Worm (Caenorhabditis elegans) whole organism, L3 larva: Measurements from ENCODE around the gene ugt-52.

Experiments
- ZK546.5 ChIP-seq: sonication (generic microtip); optimal IDR thresholded peaks from 2 replicates; lab custom pipeline; 2017; ENCODE audit warnings: missing biosample characterization, missing genetic modification characterization
- ama-1 ChIP-seq: fragments of 150-350 bp; optimal IDR thresholded peaks from 2 replicates; lab custom pipeline; 2018
- ceh-16 ChIP-seq: sonication (generic microtip); optimal IDR thresholded peaks from 2 replicates; lab custom pipeline; 2017; ENCODE audit warnings: missing biosample characterization, missing genetic modification characterization
- ceh-28 ChIP-seq: fragments of 150-350 bp; optimal IDR thresholded peaks from 2 replicates; lab custom pipeline; 2014; ENCODE audit warnings: missing biosample characterization, missing genetic modification reagents, missing genetic modification characterization
- ceh-82 ChIP-seq: fragments of 150-350 bp; optimal IDR thresholded peaks from 2 replicates; lab custom pipeline; 2014; ENCODE audit warnings: missing biosample characterization, missing genetic modification characterization
- ceh-9 ChIP-seq: sonication (generic microtip); optimal IDR thresholded peaks from 2 replicates; lab custom pipeline; 2018; ENCODE audit warnings: missing biosample characterization, missing genetic modification characterization
- egl-5 ChIP-seq: fragments of 150-350 bp; optimal IDR thresholded peaks from 2 replicates; lab custom pipeline; 2017; ENCODE audit warnings: missing biosample characterization, missing genetic modification reagents, missing genetic modification characterization, inconsistent platforms
- elt-3 ChIP-seq, 3 experiments: fragments of 150-350 bp in 1 of 3; sonication (generic microtip) in 2 of 3; optimal IDR thresholded peaks; 2 replicates in 2 of 3; 4 replicates in 1 of 3; lab custom pipeline; 2014 to 2017; ENCODE audit warnings: missing biosample characterization in 3 of 3, missing genetic modification characterization in 3 of 3
- eor-1 ChIP-seq, 2 experiments: fragments of 150-350 bp; optimal IDR thresholded peaks; 2 replicates each; lab custom pipeline; 2014 to 2018; ENCODE audit warnings: missing biosample characterization in 2 of 2, missing genetic modification characterization in 2 of 2
- fkh-10 ChIP-seq: sonication (generic microtip); optimal IDR thresholded peaks from 2 replicates; lab custom pipeline; 2017; ENCODE audit warnings: missing biosample characterization, missing genetic modification reagents, missing genetic modification characterization
- hmg-11 ChIP-seq: sonication (generic microtip); optimal IDR thresholded peaks from 2 replicates; lab custom pipeline; 2016; ENCODE audit warnings: missing genetic modification characterization, missing compliant biosample characterization
- lin-15B ChIP-seq: fragments of 150-350 bp; optimal IDR thresholded peaks from 2 replicates; lab custom pipeline; 2014; ENCODE audit warnings: missing biosample characterization, missing genetic modification characterization
- lin-39 ChIP-seq: fragments of 150-350 bp; optimal IDR thresholded peaks from 2 replicates; lab custom pipeline; 2018; ENCODE audit warnings: missing biosample characterization, missing genetic modification reagents, missing genetic modification characterization
- mdl-1 ChIP-seq: fragments of 150-350 bp; optimal IDR thresholded peaks from 2 replicates; lab custom pipeline; 2014; ENCODE audit warnings: missing biosample characterization, missing genetic modification characterization
- mml-1 ChIP-seq: fragments of 150-350 bp; sonication (generic microtip); optimal IDR thresholded peaks from 3 replicates; lab custom pipeline; 2014; ENCODE audit warnings: missing biosample characterization, missing genetic modification characterization
- nhr-23 ChIP-seq: fragments of 150-350 bp; optimal IDR thresholded peaks from 2 replicates; lab custom pipeline; 2014; ENCODE audit warnings: missing biosample characterization, missing genetic modification reagents, missing genetic modification characterization
- nhr-237 ChIP-seq: fragments of 150-350 bp; optimal IDR thresholded peaks from 2 replicates; lab custom pipeline; 2014; ENCODE audit warnings: missing biosample characterization, missing genetic modification characterization
- nhr-25 ChIP-seq: sonication (generic microtip); optimal IDR thresholded peaks from 2 replicates; lab custom pipeline; 2017; ENCODE audit warnings: missing biosample characterization, missing genetic modification characterization
- nhr-43 ChIP-seq: sonication (generic microtip); optimal IDR thresholded peaks from 2 replicates; lab custom pipeline; 2016; ENCODE audit warnings: mild to moderate bottlenecking, missing genetic modification characterization, missing compliant biosample characterization; ENCODE audit not compliant: poor library complexity, severe bottlenecking
- nhr-76 ChIP-seq: fragments of 150-350 bp; sonication (generic microtip); optimal IDR thresholded peaks from 5 replicates; lab custom pipeline; 2014; ENCODE audit warnings: missing biosample characterization, missing genetic modification characterization
- skn-1 ChIP-seq: fragments of 150-350 bp; optimal IDR thresholded peaks from 2 replicates; lab custom pipeline; 2014; ENCODE audit warnings: missing biosample characterization, missing genetic modification characterization
- unc-39 ChIP-seq: sonication (generic microtip); optimal IDR thresholded peaks from 4 replicates; lab custom pipeline; 2017; ENCODE audit warnings: missing biosample characterization, missing genetic modification characterization
- unc-62 ChIP-seq: fragments of 150-350 bp; sonication (generic microtip); optimal IDR thresholded peaks from 4 replicates; lab custom pipeline; 2014; ENCODE audit warnings: missing biosample characterization, missing genetic modification reagents, missing genetic modification characterization
- zag-1 ChIP-seq: fragments of 150-350 bp; optimal IDR thresholded peaks from 2 replicates; lab custom pipeline; 2014; ENCODE audit warnings: missing biosample characterization, missing genetic modification characterization
- ztf-11 ChIP-seq: fragments of 150-350 bp; optimal IDR thresholded peaks from 2 replicates; lab custom pipeline; 2014; ENCODE audit warnings: missing biosample characterization, missing genetic modification characterization
- ztf-4 ChIP-seq: fragments of 150-350 bp; optimal IDR thresholded peaks from 2 replicates; lab custom pipeline; 2014; ENCODE audit warnings: missing biosample characterization, missing genetic modification characterization

Gene ugt-52

DNA sequence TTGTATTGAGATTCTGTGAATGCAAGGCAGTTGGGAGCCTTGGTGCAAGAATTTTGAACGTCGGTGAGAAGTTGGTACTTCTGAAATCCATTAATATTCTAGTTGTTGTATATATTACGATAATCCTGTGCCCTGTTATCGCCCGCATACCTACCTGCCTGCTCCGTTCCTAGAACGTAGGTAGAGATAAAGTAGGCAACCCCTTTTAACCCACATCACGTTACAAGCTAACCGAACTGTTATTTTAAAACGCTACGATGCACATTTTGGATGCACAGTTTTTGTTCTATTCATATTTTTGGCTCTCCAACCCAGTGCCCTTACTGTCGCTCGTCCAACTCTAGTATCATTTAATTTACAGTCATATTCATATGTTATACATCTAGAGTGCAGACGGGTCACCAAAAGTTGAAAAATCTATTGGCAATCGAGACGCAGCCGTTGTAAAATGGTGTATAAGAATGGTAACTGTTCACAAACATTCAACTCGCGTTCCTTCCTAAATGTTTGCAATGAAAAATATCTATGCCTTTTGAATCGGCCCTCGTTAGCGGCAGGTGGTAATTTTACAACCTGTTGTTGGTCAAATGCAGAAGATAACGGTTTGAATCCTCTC is 24.1 kb upstream of the ugt-52 start:
- no peak for TF ChIP-seq nhr-76
- TF ChIP-seq ceh-16 (tag; lab: Kevin White, UChicago) = no peak
- no peak for TF ChIP-seq skn-1 (tag; lab: Kevin White, UChicago)
- TF ChIP-seq, all 47 proteins: peak for 0

DNA sequence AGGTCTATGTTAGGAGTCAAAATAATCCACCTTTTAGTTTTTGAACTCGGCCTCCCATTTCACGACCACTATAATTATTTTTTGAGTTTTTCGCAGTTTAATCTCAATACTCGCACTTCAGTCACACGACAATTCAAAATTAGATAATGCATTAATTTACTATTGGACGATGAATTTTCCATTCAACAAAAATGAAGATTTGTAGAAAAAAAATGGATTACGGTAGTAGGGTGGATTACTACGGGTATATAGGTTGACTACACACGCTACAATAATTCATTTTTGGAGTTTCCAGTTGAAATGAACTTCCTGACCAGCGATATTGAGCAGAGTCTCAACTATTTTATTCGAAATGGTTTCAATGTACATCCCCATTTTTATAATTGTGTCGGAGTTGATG is 22.2 kb upstream of the ugt-52 start, which contains the start of gene srt-23:
Gene srt-23, plus strand, starts transcription at position 301 of the 400 bp plus-strand sequence.
- TF ChIP-seq eor-1 (tag; optimal IDR thresholded peaks at IDR 0.05; lab: Kevin White, UChicago) (no peak), nhr-23 (no peak), nhr-237 (tag; lab: Kevin White, UChicago) (no peak), ZK546.5 (no peak)

DNA sequence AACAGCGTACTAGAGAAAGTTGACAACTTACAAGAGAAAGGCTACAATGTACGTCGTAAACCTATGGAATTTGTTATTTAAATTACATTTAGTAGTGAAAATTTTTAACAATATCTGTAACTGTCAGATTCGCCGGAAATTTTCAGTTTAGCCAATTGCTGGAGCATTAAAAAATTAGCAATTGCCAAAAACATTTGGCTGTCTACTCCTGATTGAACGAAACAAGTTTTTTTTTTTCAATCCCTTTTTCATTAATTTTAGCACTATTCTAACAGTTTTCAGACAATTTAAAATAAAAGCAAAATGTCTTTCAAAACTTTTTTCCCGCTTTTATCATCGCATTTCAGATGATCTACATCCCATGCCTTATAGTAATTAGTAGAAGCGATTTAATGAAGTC is 21.6 kb upstream of the ugt-52 start:
- no peak for TF ChIP-seq ceh-82 (tag; lab: Kevin White, UChicago)
- no peak for TF ChIP-seq ZK546.5
- TF ChIP-seq nhr-25 (tag; lab: Kevin White, UChicago) = no peak
- no peak for TF ChIP-seq lin-39 (tag; lab: Kevin White, UChicago)
- TF ChIP-seq mdl-1 (tag; lab: Kevin White, UChicago) = no peak

DNA sequence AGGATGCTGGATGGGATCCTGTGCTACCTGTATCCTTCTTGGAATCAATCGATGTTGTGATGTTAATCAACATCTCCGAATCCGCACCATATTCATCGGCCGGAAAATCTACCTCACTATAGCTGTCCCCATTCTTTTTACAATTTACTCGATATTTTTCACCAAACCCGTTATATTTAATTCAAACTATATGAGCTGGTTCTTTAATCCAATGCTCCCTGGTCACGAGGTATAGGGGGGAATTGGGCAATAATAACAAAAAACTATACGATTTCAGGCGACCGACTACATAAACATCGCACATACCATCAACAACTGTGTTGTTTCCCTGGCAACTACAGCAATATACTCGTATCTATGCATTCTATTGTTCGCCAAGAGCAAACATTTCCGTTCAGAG is 21.0 kb upstream of the ugt-52 start:
- TF ChIP-seq zag-1 (tag; lab: Kevin White, UChicago) = no peak
- no peak for TF ChIP-seq unc-62 (GFP tag; lab: Kevin White, UChicago)
- TF ChIP-seq, all 47 proteins: peak for 0

DNA sequence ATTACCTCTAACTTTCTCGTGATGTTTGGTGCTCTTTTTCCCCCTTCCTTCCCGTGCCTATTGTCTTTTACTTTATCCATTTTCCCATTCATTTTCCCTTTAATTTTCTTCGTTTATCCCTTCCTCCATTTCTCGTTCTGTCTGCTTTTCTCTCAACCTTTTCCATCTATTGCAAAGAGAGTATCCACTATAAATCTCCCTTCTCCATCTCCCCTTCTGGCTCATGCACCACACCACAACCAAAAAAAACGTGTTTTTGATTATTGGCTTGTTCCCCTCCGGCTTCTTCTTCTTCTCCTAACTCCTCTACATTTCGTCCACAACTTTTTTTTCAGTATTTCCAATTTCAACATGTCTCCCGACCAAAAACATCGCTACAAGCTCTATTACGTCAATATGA is 18.3 kb upstream of the ugt-52 start, which contains the start of gene gst-40:
Gene gst-40, plus strand, starts transcription at position 236 of the 400 bp plus-strand sequence.
- TF ChIP-seq ceh-9 (tag; lab: Kevin White, UChicago) (no peak), hmg-11 (tag; lab: Kevin White, UChicago) (peak; percentile 1)
- TF ChIP-seq, all 47 proteins: peak for 1

DNA sequence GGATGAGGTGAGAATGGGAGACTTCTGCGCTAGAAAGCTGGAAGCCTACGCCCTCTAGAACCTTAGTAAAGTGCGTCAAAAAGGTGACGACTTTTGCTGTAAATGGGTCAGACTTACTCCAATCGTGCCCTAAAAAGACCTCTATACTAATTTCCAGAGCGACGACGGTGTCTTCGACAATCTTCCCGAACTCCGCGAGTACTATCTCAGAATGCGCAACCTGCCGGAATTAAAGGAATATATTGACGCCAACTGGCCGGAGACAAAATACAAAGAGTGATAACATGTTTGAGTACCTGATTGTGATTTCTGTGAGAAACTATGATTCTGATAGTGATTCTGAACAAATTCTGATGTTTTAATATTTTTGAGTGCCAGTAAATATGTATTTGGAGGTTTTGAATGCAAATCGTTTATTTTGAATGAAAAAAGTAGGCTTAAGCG is 16.5 kb upstream of the ugt-52 start:
- TF ChIP-seq nhr-23 (peak; percentile 49), elt-3 (tag; optimal IDR thresholded peaks at IDR 0.05; lab: Kevin White, UChicago) (peak in 1 of 3 experiments; percentile 36), ztf-4 (tag; lab: Kevin White, UChicago) (no peak), lin-15B (no peak), nhr-43 (tag; lab: Kevin White, UChicago) (peak; percentile 22), nhr-25 (tag; lab: Kevin White, UChicago) (peak; percentile 5), ama-1 (lab: Kevin White, UChicago) (peak; percentile 82)

DNA sequence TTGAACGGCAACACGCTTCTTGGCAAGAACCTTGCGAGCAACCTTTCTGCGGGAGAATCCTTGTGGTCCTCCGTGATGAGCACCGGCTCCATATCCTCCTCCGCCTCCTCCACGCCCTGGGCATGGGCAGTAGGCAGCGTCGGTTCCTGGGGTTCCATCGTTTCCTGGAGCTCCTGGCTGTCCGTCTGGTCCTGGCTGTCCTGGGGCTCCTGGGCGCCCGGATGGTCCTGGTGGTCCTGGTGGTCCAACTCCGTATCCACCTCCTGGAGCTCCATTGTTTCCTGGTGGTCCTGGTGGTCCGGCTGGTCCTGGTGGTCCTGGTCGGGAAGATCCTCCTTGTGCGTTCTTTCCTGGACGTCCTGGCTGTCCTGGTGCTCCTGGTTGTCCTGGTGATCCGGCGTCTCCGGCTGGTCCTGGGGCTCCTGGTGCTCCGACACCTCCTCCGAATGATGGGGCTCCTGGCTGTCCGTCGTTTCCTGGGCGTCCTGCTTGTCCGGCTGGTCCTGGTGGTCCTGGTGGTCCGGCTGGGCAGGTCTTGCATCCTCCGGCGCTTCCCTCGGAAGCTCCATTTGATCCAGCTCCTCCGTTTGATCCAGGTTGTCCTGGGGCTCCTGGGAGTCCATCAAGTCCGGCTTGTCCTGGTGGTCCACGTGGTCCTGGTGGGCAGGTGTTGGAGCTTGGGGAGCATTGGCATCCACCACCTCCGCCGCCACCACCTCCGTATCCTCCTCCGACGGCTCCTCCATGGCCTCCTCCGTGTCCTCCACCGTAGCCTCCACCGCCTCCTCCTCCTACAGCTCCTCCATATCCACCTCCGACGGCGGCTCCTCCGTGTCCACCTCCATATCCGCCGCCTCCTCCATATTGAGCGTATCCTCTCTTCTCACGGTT is 15.9 kb upstream of the ugt-52 start:
- TF ChIP-seq ztf-4 (tag; lab: Kevin White, UChicago) = no peak
- TF ChIP-seq eor-1 (tag; optimal IDR thresholded peaks at IDR 0.05; lab: Kevin White, UChicago) = no peak
- no peak for TF ChIP-seq ceh-9 (tag; lab: Kevin White, UChicago)
- TF ChIP-seq nhr-76 = no peak
- TF ChIP-seq mml-1 = no peak
- no peak for TF ChIP-seq skn-1 (tag; lab: Kevin White, UChicago)
- TF ChIP-seq nhr-23 = no peak
- TF ChIP-seq ceh-28 (tag; lab: Kevin White, UChicago) = no peak
- no peak for TF ChIP-seq ztf-11 (tag; lab: Kevin White, UChicago)
- no peak for TF ChIP-seq egl-5 (tag; lab: Kevin White, UChicago)
- no peak for TF ChIP-seq fkh-10
- no peak for TF ChIP-seq unc-62 (GFP tag; lab: Kevin White, UChicago)
- TF ChIP-seq hmg-11 (tag; lab: Kevin White, UChicago) = no peak
- no peak for TF ChIP-seq unc-39 (tag; lab: Kevin White, UChicago)
- no peak for TF ChIP-seq lin-15B
- TF ChIP-seq lin-39 (tag; lab: Kevin White, UChicago) = no peak
